Worm (Caenorhabditis elegans) whole organism, L2 larva: Measurements from ENCODE around the gene flp-15.

ENCODE experiments used
- C34F6.9 ChIP-seq: fragments of 150-350 bp; optimal IDR thresholded peaks from 2 replicates; lab custom pipeline; 2014; ENCODE audit warnings: missing biosample characterization, missing genetic modification characterization
- F13H6.1 ChIP-seq: sonication (generic microtip); optimal IDR thresholded peaks from 2 replicates; lab custom pipeline; 2016; ENCODE audit warnings: missing genetic modification characterization, missing compliant biosample characterization
- R02D3.7 ChIP-seq: fragments of 150-350 bp; optimal IDR thresholded peaks from 2 replicates; lab custom pipeline; 2014; ENCODE audit warnings: missing biosample characterization, missing genetic modification characterization
- Y55F3AM.14 ChIP-seq: fragments of 200-800 bp; sonication (Bioruptor generic); optimal IDR thresholded peaks from 2 replicates; lab custom pipeline; 2018; ENCODE audit warnings: mild to moderate bottlenecking, missing genetic modification characterization, missing compliant biosample characterization
- ZK546.5 ChIP-seq: sonication (generic microtip); optimal IDR thresholded peaks from 2 replicates; lab custom pipeline; 2017; ENCODE audit warnings: missing biosample characterization, missing genetic modification characterization
- aly-2 ChIP-seq: fragments of 150-350 bp; optimal IDR thresholded peaks from 2 replicates; lab custom pipeline; 2014; ENCODE audit warnings: missing biosample characterization, missing genetic modification characterization
- blmp-1 ChIP-seq: sonication (generic microtip); optimal IDR thresholded peaks from 2 replicates; lab custom pipeline; 2017; ENCODE audit warnings: missing genetic modification characterization, mild to moderate bottlenecking, missing compliant biosample characterization, antibody characterized with exemption, moderate library complexity; ENCODE audit not compliant: insufficient read depth
- crh-2 ChIP-seq: sonication (generic microtip); optimal IDR thresholded peaks from 2 replicates; lab custom pipeline; 2017; ENCODE audit warnings: missing biosample characterization, missing genetic modification characterization
- egl-27 ChIP-seq: sonication (generic microtip); optimal IDR thresholded peaks from 3 replicates; lab custom pipeline; 2017; ENCODE audit warnings: missing biosample characterization, missing genetic modification reagents, missing genetic modification characterization
- elt-1 ChIP-seq: fragments of 150-350 bp; optimal IDR thresholded peaks from 2 replicates; lab custom pipeline; 2014; ENCODE audit warnings: missing biosample characterization, missing genetic modification characterization
- elt-3 ChIP-seq: sonication (generic microtip); optimal IDR thresholded peaks from 2 replicates; lab custom pipeline; 2017; ENCODE audit warnings: missing biosample characterization, missing genetic modification characterization
- lin-11 ChIP-seq: fragments of 150-350 bp; sonication (generic microtip); optimal IDR thresholded peaks from 2 replicates; lab custom pipeline; 2014; ENCODE audit warnings: missing biosample characterization, missing genetic modification characterization, inconsistent platforms, mixed read lengths
- lin-13 ChIP-seq: fragments of 150-350 bp; optimal IDR thresholded peaks from 2 replicates; lab custom pipeline; 2014; ENCODE audit warnings: missing biosample characterization, missing genetic modification reagents, missing genetic modification characterization
- lin-39 ChIP-seq: fragments of 150-350 bp; optimal IDR thresholded peaks from 2 replicates; lab custom pipeline; 2014; ENCODE audit warnings: missing biosample characterization, missing genetic modification reagents, missing genetic modification characterization
- lsy-2 ChIP-seq, 2 experiments: fragments of 150-350 bp in 1 of 2; sonication (generic microtip) in 1 of 2; optimal IDR thresholded peaks; 2 replicates each; lab custom pipeline; 2014 to 2017; ENCODE audit warnings: missing biosample characterization in 2 of 2, missing genetic modification characterization in 2 of 2
- mab-5 ChIP-seq: fragments of 150-350 bp; optimal IDR thresholded peaks from 2 replicates; lab custom pipeline; 2014; ENCODE audit warnings: missing biosample characterization, missing genetic modification characterization
- mbf-1 ChIP-seq: sonication (generic microtip); optimal IDR thresholded peaks from 2 replicates; lab custom pipeline; 2017; ENCODE audit warnings: missing biosample characterization, missing genetic modification characterization
- nhr-10 ChIP-seq: sonication (generic microtip); optimal IDR thresholded peaks from 2 replicates; lab custom pipeline; 2017; ENCODE audit warnings: missing biosample characterization, missing genetic modification characterization
- nhr-11 ChIP-seq: fragments of 150-350 bp; optimal IDR thresholded peaks from 2 replicates; lab custom pipeline; 2014; ENCODE audit warnings: missing biosample characterization, missing genetic modification characterization
- nhr-12 ChIP-seq: fragments of 150-350 bp; optimal IDR thresholded peaks from 2 replicates; lab custom pipeline; 2014; ENCODE audit warnings: missing biosample characterization, missing genetic modification characterization
- nhr-129 ChIP-seq: fragments of 150-350 bp; optimal IDR thresholded peaks from 2 replicates; lab custom pipeline; 2014; ENCODE audit warnings: missing biosample characterization, missing genetic modification characterization
- nhr-21 ChIP-seq: fragments of 150-350 bp; optimal IDR thresholded peaks from 2 replicates; lab custom pipeline; 2014; ENCODE audit warnings: missing biosample characterization, missing genetic modification characterization
- nhr-23 ChIP-seq: fragments of 150-350 bp; optimal IDR thresholded peaks from 2 replicates; lab custom pipeline; 2014; ENCODE audit warnings: missing biosample characterization, missing genetic modification reagents, missing genetic modification characterization
- nhr-25 ChIP-seq: fragments of 150-350 bp; sonication (generic microtip); optimal IDR thresholded peaks from 3 replicates; lab custom pipeline; 2014; ENCODE audit warnings: missing biosample characterization, missing genetic modification characterization
- nhr-77 ChIP-seq: fragments of 150-350 bp; optimal IDR thresholded peaks from 2 replicates; lab custom pipeline; 2014; ENCODE audit warnings: missing biosample characterization, missing genetic modification characterization
- sem-4 ChIP-seq: fragments of 150-350 bp; optimal IDR thresholded peaks from 2 replicates; lab custom pipeline; 2014; ENCODE audit warnings: missing biosample characterization, missing genetic modification reagents, missing genetic modification characterization
- skn-1 ChIP-seq: sonication (generic microtip); optimal IDR thresholded peaks from 2 replicates; lab custom pipeline; 2017; ENCODE audit warnings: missing biosample characterization, missing genetic modification characterization
- sma-3 ChIP-seq: sonication (generic microtip); optimal IDR thresholded peaks from 2 replicates; lab custom pipeline; 2016; ENCODE audit warnings: missing genetic modification reagents, missing genetic modification characterization, missing compliant biosample characterization
- sma-9 ChIP-seq, 2 experiments: fragments of 150-350 bp in 1 of 2; sonication (generic microtip) in 1 of 2; optimal IDR thresholded peaks; 2 replicates each; lab custom pipeline; 2014 to 2016; ENCODE audit warnings: missing genetic modification characterization in 2 of 2, mild to moderate bottlenecking in 1 of 2, missing biosample characterization in 1 of 2, missing compliant biosample characterization in 1 of 2, missing genetic modification reagents in 1 of 2, moderate library complexity in 1 of 2
- unc-39 ChIP-seq: fragments of 150-350 bp; optimal IDR thresholded peaks from 2 replicates; lab custom pipeline; 2014; ENCODE audit warnings: missing biosample characterization, missing genetic modification characterization
- unc-55 ChIP-seq: fragments of 150-350 bp; sonication (generic microtip); optimal IDR thresholded peaks from 3 replicates; lab custom pipeline; 2014; ENCODE audit warnings: missing biosample characterization, missing genetic modification reagents, missing genetic modification characterization
- unc-62 ChIP-seq: fragments of 150-350 bp; optimal IDR thresholded peaks from 2 replicates; lab custom pipeline; 2014; ENCODE audit warnings: missing biosample characterization, missing genetic modification reagents, missing genetic modification characterization
- ztf-1 ChIP-seq: fragments of 200-800 bp; sonication (Bioruptor generic); conservative IDR thresholded peaks from 2 replicates; pipeline ENCODE4 v1.3.6; 2022; ENCODE audit warnings: missing genetic modification characterization, missing compliant biosample characterization
- ztf-4 ChIP-seq: fragments of 150-350 bp; optimal IDR thresholded peaks from 2 replicates; lab custom pipeline; 2014; ENCODE audit warnings: missing biosample characterization, missing genetic modification characterization

Gene flp-15

ce11 chrIII:13692555-13692954 is 24.9 kb upstream of the flp-15 start, which contains the start of gene cyn-2:
Gene cyn-2 (plus strand): TSS chrIII:13692668.
- no peak for TF ChIP-seq ztf-4 (tag; lab: Kevin White, UChicago)
- no peak for TF ChIP-seq nhr-23 (tag; lab: Kevin White, UChicago)
- no peak for TF ChIP-seq C34F6.9 (tag; lab: Kevin White, UChicago)
- TF ChIP-seq aly-2 (tag; lab: Kevin White, UChicago): no peak
- no peak for TF ChIP-seq crh-2 (tag; lab: Kevin White, UChicago)
- no peak for TF ChIP-seq lin-11 (tag; lab: Kevin White, UChicago)
- no peak for TF ChIP-seq nhr-11 (tag; lab: Kevin White, UChicago)
- no peak for TF ChIP-seq ztf-1 (GFP tag; lab: Robert Waterston, UW)
- no peak for TF ChIP-seq nhr-25 (tag; lab: Kevin White, UChicago)
- TF ChIP-seq R02D3.7: no peak
- TF ChIP-seq blmp-1 (tag; lab: Kevin White, UChicago): no peak
- no peak for TF ChIP-seq F13H6.1 (tag; lab: Kevin White, UChicago)
- TF ChIP-seq lin-39: no peak
- no peak for TF ChIP-seq lsy-2 (tag; optimal IDR thresholded peaks at IDR 0.05; lab: Kevin White, UChicago)
- no peak for TF ChIP-seq sma-9 (GFP tag; optimal IDR thresholded peaks at IDR 0.05; lab: Kevin White, UChicago)
- TF ChIP-seq sma-9 (tag; optimal IDR thresholded peaks at IDR 0.05; lab: Kevin White, UChicago): no peak
- TF ChIP-seq sem-4 (tag; lab: Kevin White, UChicago): no peak
- no peak for TF ChIP-seq unc-39 (tag; lab: Kevin White, UChicago)

- TF ChIP-seq R02D3.7 (no peak), unc-39 (tag; lab: Kevin White, UChicago) (no peak), elt-3 (tag; lab: Kevin White, UChicago) (no peak), lin-11 (tag; lab: Kevin White, UChicago) (no peak), aly-2 (tag; lab: Kevin White, UChicago) (no peak), lin-13 (no peak), mab-5 (no peak), elt-1 (tag; lab: Kevin White, UChicago) (no peak), nhr-129 (tag; lab: Kevin White, UChicago) (peak; percentile 32), sma-3 (GFP tag; lab: Kevin White, UChicago) (no peak), nhr-10 (tag; lab: Kevin White, UChicago) (no peak), unc-55 (no peak), C34F6.9 (tag; lab: Kevin White, UChicago) (peak; percentile 46), crh-2 (tag; lab: Kevin White, UChicago) (no peak), nhr-12 (tag; lab: Kevin White, UChicago) (no peak), Y55F3AM.14 (GFP tag; lab: Kevin White, UChicago) (no peak), lsy-2 (tag; optimal IDR thresholded peaks at IDR 0.05; lab: Kevin White, UChicago) (peak in 1 of 2 experiments; percentile 34)
- TF ChIP-seq, all 48 proteins: peak for 3
Observed at ce11 chrIII:13687211-13687610, 19.6 kb upstream of the flp-15 start, which contains the start of gene cul-2. Gene cul-2 (plus strand): TSS chrIII:13687269.

- TF ChIP-seq skn-1 (tag; lab: Kevin White, UChicago): no peak
- TF ChIP-seq, all 48 proteins: peak for 0
Observed at ce11 chrIII:13686309-13686708, 18.7 kb upstream of the flp-15 start, which contains the start of gene dyf-2. Gene dyf-2 (minus strand): TSS chrIII:13686445.

- TF ChIP-seq nhr-21 (tag; lab: Kevin White, UChicago) (no peak), unc-62 (GFP tag; lab: Kevin White, UChicago) (no peak), nhr-10 (tag; lab: Kevin White, UChicago) (no peak), blmp-1 (tag; lab: Kevin White, UChicago) (no peak), nhr-77 (tag; lab: Kevin White, UChicago) (no peak), R02D3.7 (no peak)
Observed at ce11 chrIII:13684236-13684635, 16.6 kb upstream of the flp-15 start.

ce11 chrIII:13683275-13683674 is 15.6 kb upstream of the flp-15 start:
- TF ChIP-seq lin-13 (no peak), egl-27 (no peak), mbf-1 (tag; lab: Kevin White, UChicago) (no peak), skn-1 (tag; lab: Kevin White, UChicago) (no peak), nhr-129 (tag; lab: Kevin White, UChicago) (no peak), aly-2 (tag; lab: Kevin White, UChicago) (no peak), ZK546.5 (tag; lab: Kevin White, UChicago) (no peak), lsy-2 (tag; optimal IDR thresholded peaks at IDR 0.05; lab: Kevin White, UChicago) (no peak)
